Worm (Caenorhabditis elegans) whole organism, L1 larva: ENCODE results near the gene F44E7.5.
A peak's percentile ranks its signal among the peaks of the same experiment; 100 is the strongest.

Source experiments
- lin-35 ChIP-seq, 2 experiments: fragments of 150-350 bp; optimal IDR thresholded peaks; 2 replicates each; lab custom pipeline; 2014; ENCODE audit warnings: missing biosample characterization in 2 of 2, missing genetic modification characterization in 2 of 2, missing genetic modification reagents in 2 of 2
- mdl-1 ChIP-seq, 2 experiments: fragments of 150-350 bp; optimal IDR thresholded peaks; 2 replicates each; lab custom pipeline; 2014 to 2017; ENCODE audit warnings: missing biosample characterization in 2 of 2, missing genetic modification characterization in 2 of 2, inconsistent platforms in 1 of 2
- nhr-11 ChIP-seq: fragments of 150-350 bp; optimal IDR thresholded peaks from 2 replicates; lab custom pipeline; 2014; ENCODE audit warnings: missing biosample characterization, missing genetic modification characterization
- nhr-237 ChIP-seq: fragments of 150-350 bp; optimal IDR thresholded peaks from 2 replicates; lab custom pipeline; 2014; ENCODE audit warnings: missing biosample characterization, missing genetic modification characterization
- tlp-1 ChIP-seq: fragments of 150-350 bp; optimal IDR thresholded peaks from 2 replicates; lab custom pipeline; 2014; ENCODE audit warnings: missing biosample characterization, missing genetic modification characterization
- ztf-11 ChIP-seq, 2 experiments: sonication (generic microtip); optimal IDR thresholded peaks; 2 replicates each; lab custom pipeline; 2016 to 2017; ENCODE audit warnings: missing genetic modification characterization in 2 of 2, missing biosample characterization in 1 of 2, missing compliant biosample characterization in 1 of 2

- TF ChIP-seq nhr-237 = no peak
- peak in 1 of 2 experiments; percentile 3 for TF ChIP-seq lin-35 (GFP tag; optimal IDR thresholded peaks at IDR 0.05; lab: Kevin White, UChicago)
- no peak for TF ChIP-seq tlp-1 (tag; lab: Kevin White, UChicago)
- no peak for TF ChIP-seq mdl-1 (tag; optimal IDR thresholded peaks at IDR 0.05; lab: Kevin White, UChicago)
- no peak for TF ChIP-seq nhr-11 (tag; lab: Kevin White, UChicago)
- no peak for TF ChIP-seq ztf-11 (tag; optimal IDR thresholded peaks at IDR 0.05; lab: Kevin White, UChicago)
Observed at ce11 chrV:5816470-5817061, 35.8 kb upstream of the F44E7.5 start.
